Fruit fly (Drosophila melanogaster): Measurements from ENCODE around the gene CycJ.

The CycJ gene

DNA sequence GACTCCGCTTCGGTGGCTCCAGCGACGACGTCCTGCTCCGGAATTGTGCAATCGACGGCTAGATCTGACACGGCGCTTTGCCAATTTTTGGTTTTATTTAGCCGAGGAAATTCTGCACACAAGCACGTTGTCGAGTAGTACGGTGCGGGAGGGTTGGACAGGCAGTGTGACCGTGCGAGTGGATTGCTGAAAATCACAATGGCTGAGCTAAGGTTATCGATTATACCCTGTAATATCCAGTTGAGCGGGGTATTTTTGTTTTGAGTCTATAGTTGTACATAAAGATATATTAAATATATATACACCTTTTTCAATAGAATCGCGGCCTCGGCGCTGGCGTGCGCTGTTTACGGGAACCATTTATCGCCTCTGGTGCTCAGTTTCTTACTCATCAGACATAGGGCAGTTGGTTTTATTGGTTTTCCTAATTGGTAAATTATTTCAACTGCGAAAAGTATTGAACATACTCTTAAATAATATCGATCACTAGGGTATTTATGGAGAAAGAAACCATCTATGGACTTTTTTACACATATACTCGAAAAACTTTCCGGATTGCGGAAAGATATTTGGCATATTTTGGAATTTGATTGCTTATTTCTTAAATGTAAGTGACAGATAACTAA lies 5.7 kb upstream of the CycJ start, which contains the start of gene eIF5B (continued):
- no peak for TF ChIP-seq cg (GFP tag; optimal IDR thresholded peaks at IDR 0.05)
- peak; percentile 20 for TF ChIP-seq CG6813 (GFP tag; optimal IDR thresholded peaks at IDR 0.05)
- TF ChIP-seq gt (GFP tag; IDR thresholded peaks at IDR 0.05) = 0 out of 2 replicates have a peak, but pooled peaks have one; percentile 44
- peak; percentile 66 for TF ChIP-seq Dref (GFP tag; IDR thresholded peaks at IDR 0.05)
- peak; percentile 79 for TF ChIP-seq CG14014 (GFP tag; IDR thresholded peaks at IDR 0.05)
- TF ChIP-seq otp (GFP tag; IDR thresholded peaks at IDR 0.05) = peak; percentile 90
- TF ChIP-seq shn (GFP tag; optimal IDR thresholded peaks at IDR 0.05) = peak; percentile 46
- TF ChIP-seq chif (GFP tag; optimal IDR thresholded peaks at IDR 0.05) = peak in 1 of 2 experiments; percentile 72
- TF ChIP-seq CG10431 (GFP tag; optimal IDR thresholded peaks at IDR 0.05) = no peak
- TF ChIP-seq CG1647 (GFP tag; optimal IDR thresholded peaks at IDR 0.05) = peak; percentile 18
- TF ChIP-seq cas (GFP tag; IDR thresholded peaks at IDR 0.05) = peak; percentile 74
- TF ChIP-seq NFAT (GFP tag; IDR thresholded peaks at IDR 0.05) = peak; percentile 87
- TF ChIP-seq caup (GFP tag; optimal IDR thresholded peaks at IDR 0.05; ENCODE audit: severe bottlenecking) = peak; percentile 67
- no peak for TF ChIP-seq p53 (GFP tag; optimal IDR thresholded peaks at IDR 0.05)
- TF ChIP-seq Meics (GFP tag; optimal IDR thresholded peaks at IDR 0.05) = peak; percentile 69
- TF ChIP-seq psq (GFP tag; optimal IDR thresholded peaks at IDR 0.05) = peak; percentile 60
- TF ChIP-seq sug (tag; optimal IDR thresholded peaks at IDR 0.05) = peak; percentile 73
- TF ChIP-seq corto (GFP tag; optimal IDR thresholded peaks at IDR 0.05) = peak; percentile 6
- peak; percentile 73 for TF ChIP-seq dm (GFP tag; optimal IDR thresholded peaks at IDR 0.05)
- TF ChIP-seq bigmax (GFP tag; optimal IDR thresholded peaks at IDR 0.05) = peak; percentile 8
- peak; percentile 78 for TF ChIP-seq CG7372 (GFP tag; IDR thresholded peaks at IDR 0.05)
- TF ChIP-seq CG6654 (GFP tag; optimal IDR thresholded peaks at IDR 0.05) = peak; percentile 44
- TF ChIP-seq Max (GFP tag; optimal IDR thresholded peaks at IDR 0.05) = peak; percentile 49
- TF ChIP-seq ems (GFP tag; optimal IDR thresholded peaks at IDR 0.05) = peak; percentile 58
- no peak for TF ChIP-seq yki (optimal IDR thresholded peaks at IDR 0.05)
- no peak for TF ChIP-seq hbn (GFP tag; IDR thresholded peaks at IDR 0.05; ENCODE audit: partially characterized antibody)
- TF ChIP-seq CG7745 (tag; optimal IDR thresholded peaks at IDR 0.05) = no peak
- no peak for TF ChIP-seq CG12769 (tag; optimal IDR thresholded peaks at IDR 0.05)
- TF ChIP-seq oc (tag; optimal IDR thresholded peaks at IDR 0.05) = no peak
- no peak for TF ChIP-seq CG1832 (GFP tag; optimal IDR thresholded peaks at IDR 0.05)
- peak; percentile 38 for TF ChIP-seq Mad (GFP tag; optimal IDR thresholded peaks at IDR 0.05)
- TF ChIP-seq Chrac-16 (GFP tag; optimal IDR thresholded peaks at IDR 0.05) = peak; percentile 83
- TF ChIP-seq eyg (GFP tag; optimal IDR thresholded peaks at IDR 0.05) = no peak
- peak; percentile 72 for TF ChIP-seq al (GFP tag; IDR thresholded peaks at IDR 0.05)
- peak; percentile 83 for TF ChIP-seq CG2712 (tag; optimal IDR thresholded peaks at IDR 0.05)
- TF ChIP-seq nau (GFP tag; optimal IDR thresholded peaks at IDR 0.05) = no peak
- TF ChIP-seq tio (GFP tag; optimal IDR thresholded peaks at IDR 0.05) = peak; percentile 87
- peak; percentile 86 for TF ChIP-seq dmrt11E (tag; optimal IDR thresholded peaks at IDR 0.05)
- TF ChIP-seq ash1 (GFP tag; optimal IDR thresholded peaks at IDR 0.05) = no peak
- TF ChIP-seq CG43689 (GFP tag; IDR thresholded peaks at IDR 0.05) = peak; percentile 79
- TF ChIP-seq Xrp1 (GFP tag; IDR thresholded peaks at IDR 0.05) = peak; percentile 87
- TF ChIP-seq repo (GFP tag; optimal IDR thresholded peaks at IDR 0.05) = no peak
- TF ChIP-seq CG7963 (GFP tag; IDR thresholded peaks at IDR 0.05; ENCODE audit: partially characterized antibody) = no peak
- no peak for TF ChIP-seq D (optimal IDR thresholded peaks at IDR 0.05)
- TF ChIP-seq D (GFP tag; optimal IDR thresholded peaks at IDR 0.05) = peak; percentile 34
- peak; percentile 23 for TF ChIP-seq MTF-1 (GFP tag; optimal IDR thresholded peaks at IDR 0.05; ENCODE audit: borderline replicate concordance)
- peak; percentile 62 for TF ChIP-seq Nf-YB (GFP tag; optimal IDR thresholded peaks at IDR 0.05)
- peak; percentile 48 for TF ChIP-seq CG8281 (tag; optimal IDR thresholded peaks at IDR 0.05)
- TF ChIP-seq onecut (GFP tag; IDR thresholded peaks at IDR 0.05) = peak; percentile 83
- TF ChIP-seq Hr78 (GFP tag; optimal IDR thresholded peaks at IDR 0.05) = no peak
